Worm (Caenorhabditis elegans) whole organism, late embryonic: ENCODE results near the gene srlf-5.

Experiments used
- fkh-6 ChIP-seq: sonication (generic microtip); optimal IDR thresholded peaks from 2 replicates; lab custom pipeline; 2016; ENCODE audit warnings: missing genetic modification characterization, missing compliant biosample characterization
- pag-3 ChIP-seq: sonication (generic microtip); optimal IDR thresholded peaks from 2 replicates; lab custom pipeline; 2016; ENCODE audit warnings: missing compliant biosample characterization, missing genetic modification characterization, borderline replicate concordance

ce11 chrIV:12902430-12903110 is 24.0 kb downstream of the srlf-5 start, which contains the start of gene K08D8.2:
- TF ChIP-seq pag-3 (no peak), fkh-6 (tag; lab: Kevin White, UChicago) (no peak)
